Fruit fly (Drosophila melanogaster) whole organism, prepupa: ENCODE measurements around the gene CG44005.
A peak's percentile ranks its signal among the peaks of the same experiment; 100 is the strongest.

Experiments used
- Blimp-1 ChIP-seq: fragments of 200-800 bp; sonication (Bioruptor generic); optimal IDR thresholded peaks from 3 replicates; lab custom pipeline; 2017; ENCODE audit warnings: missing biosample characterization, missing genetic modification characterization, mild to moderate bottlenecking, moderate library complexity, missing genetic modification reagents
- CG11294 ChIP-seq: fragments of 200-800 bp; sonication (Bioruptor generic); IDR thresholded peaks from 2 replicates; pipeline ENCODE4 v1.3.6; 2022; ENCODE audit warnings: missing biosample characterization, missing genetic modification characterization
- CG11762 ChIP-seq: fragments of 200-800 bp; sonication (Bioruptor generic); optimal IDR thresholded peaks from 3 replicates; lab custom pipeline; 2016; ENCODE audit warnings: missing biosample characterization, missing genetic modification characterization; ENCODE audit not compliant: insufficient read depth
- CG11902 ChIP-seq: fragments of 200-800 bp; sonication (Bioruptor generic); optimal IDR thresholded peaks from 3 replicates; lab custom pipeline; 2016; ENCODE audit warnings: missing biosample characterization, missing genetic modification characterization
- CG15336 ChIP-seq: fragments of 200-800 bp; sonication (Bioruptor generic); IDR thresholded peaks from 2 replicates; pipeline ENCODE4 v1.3.6; 2022; ENCODE audit warnings: missing biosample characterization, missing genetic modification characterization
- CG1621 ChIP-seq: fragments of 200-800 bp; sonication (Bioruptor generic); optimal IDR thresholded peaks from 3 replicates; lab custom pipeline; 2018; ENCODE audit warnings: missing biosample characterization, mild to moderate bottlenecking, missing genetic modification characterization
- CG16779 ChIP-seq: fragments of 200-800 bp; sonication (Bioruptor generic); optimal IDR thresholded peaks from 3 replicates; lab custom pipeline; 2017; ENCODE audit warnings: missing biosample characterization, mild to moderate bottlenecking, missing genetic modification characterization
- CG3032 ChIP-seq: fragments of 200-800 bp; optimal IDR thresholded peaks from 2 replicates; lab custom pipeline; 2019; ENCODE audit warnings: missing biosample characterization, mild to moderate bottlenecking, missing genetic modification characterization, moderate library complexity
- CG34406 ChIP-seq: fragments of 200-800 bp; sonication (Bioruptor generic); optimal IDR thresholded peaks from 3 replicates; lab custom pipeline; 2016; ENCODE audit warnings: missing biosample characterization, missing genetic modification characterization
- CG3919 ChIP-seq: fragments of 200-800 bp; sonication (Bioruptor generic); optimal IDR thresholded peaks from 3 replicates; lab custom pipeline; 2016; ENCODE audit warnings: missing biosample characterization, missing genetic modification characterization
- CG4318 ChIP-seq: fragments of 200-800 bp; sonication (Bioruptor generic); optimal IDR thresholded peaks from 3 replicates; lab custom pipeline; 2017; ENCODE audit warnings: missing biosample characterization, mild to moderate bottlenecking, missing genetic modification characterization
- CG6276 ChIP-seq: fragments of 200-800 bp; sonication (Bioruptor generic); optimal IDR thresholded peaks from 2 replicates; lab custom pipeline; 2017; ENCODE audit warnings: missing biosample characterization, mild to moderate bottlenecking, missing genetic modification characterization
- CG6792 ChIP-seq: fragments of 200-800 bp; sonication (Bioruptor generic); optimal IDR thresholded peaks from 3 replicates; lab custom pipeline; 2016; ENCODE audit warnings: missing biosample characterization, missing genetic modification characterization
- CG6808 ChIP-seq: fragments of 200-800 bp; sonication (Bioruptor generic); optimal IDR thresholded peaks from 3 replicates; lab custom pipeline; 2017; ENCODE audit warnings: missing biosample characterization, missing genetic modification characterization, mild to moderate bottlenecking, moderate library complexity, missing genetic modification reagents
- CG6854 ChIP-seq: fragments of 200-800 bp; sonication (Bioruptor generic); optimal IDR thresholded peaks from 2 replicates; lab custom pipeline; 2017; ENCODE audit warnings: missing biosample characterization, mild to moderate bottlenecking, missing genetic modification characterization
- CG7368 ChIP-seq: fragments of 200-800 bp; sonication (Bioruptor generic); optimal IDR thresholded peaks from 3 replicates; lab custom pipeline; 2016; ENCODE audit warnings: missing biosample characterization, missing genetic modification characterization
- CG8119 ChIP-seq: fragments of 200-800 bp; sonication (Bioruptor generic); IDR thresholded peaks from 3 replicates; pipeline ENCODE4 v1.3.6; 2022; ENCODE audit warnings: missing biosample characterization, missing genetic modification characterization
- CG8319 ChIP-seq: fragments of 200-800 bp; sonication (Bioruptor generic); optimal IDR thresholded peaks from 3 replicates; lab custom pipeline; 2016; ENCODE audit warnings: missing biosample characterization, missing genetic modification characterization
- CG8632 ChIP-seq: fragments of 200-800 bp; sonication (Bioruptor generic); optimal IDR thresholded peaks from 3 replicates; lab custom pipeline; 2016; ENCODE audit warnings: missing biosample characterization, missing genetic modification characterization
- CG9139 ChIP-seq: fragments of 200-800 bp; sonication (Bioruptor generic); optimal IDR thresholded peaks from 3 replicates; lab custom pipeline; 2017; ENCODE audit warnings: missing biosample characterization, mild to moderate bottlenecking, missing genetic modification characterization
- Eip75B ChIP-seq: fragments of 200-800 bp; sonication (Bioruptor generic); optimal IDR thresholded peaks from 3 replicates; lab custom pipeline; 2016; ENCODE audit warnings: missing biosample characterization, missing genetic modification characterization
- Eip78C ChIP-seq: fragments of 200-800 bp; sonication (Bioruptor generic); peaks from one replicate; lab custom pipeline; 2016; ENCODE audit warnings: missing biosample characterization, missing genetic modification characterization
- Eip93F ChIP-seq: fragments of 200-800 bp; sonication (Bioruptor generic); optimal IDR thresholded peaks from 2 replicates; lab custom pipeline; 2016; ENCODE audit warnings: missing biosample characterization, mild to moderate bottlenecking, missing genetic modification characterization
- Ets96B ChIP-seq: fragments of 200-800 bp; optimal IDR thresholded peaks from 2 replicates; lab custom pipeline; 2019; ENCODE audit warnings: missing biosample characterization, mild to moderate bottlenecking, missing genetic modification characterization, moderate library complexity
- Gug ChIP-seq: fragments of 200-800 bp; sonication (Bioruptor generic); IDR thresholded peaks from 2 replicates; pipeline ENCODE4 v1.3.6; 2022; ENCODE audit warnings: missing biosample characterization, missing genetic modification characterization
- Hr4 ChIP-seq: fragments of 200-800 bp; sonication (Bioruptor generic); optimal IDR thresholded peaks from 3 replicates; lab custom pipeline; 2016; ENCODE audit warnings: missing biosample characterization, missing genetic modification characterization
- Lpt ChIP-seq: fragments of 200-800 bp; sonication (Bioruptor generic); optimal IDR thresholded peaks from 3 replicates; lab custom pipeline; 2016; ENCODE audit warnings: missing biosample characterization, missing genetic modification characterization
- Smox ChIP-seq: fragments of 200-800 bp; sonication (Bioruptor generic); optimal IDR thresholded peaks from 3 replicates; lab custom pipeline; 2016; ENCODE audit warnings: missing biosample characterization, missing genetic modification characterization
- Sox102F ChIP-seq: fragments of 200-800 bp; sonication (Bioruptor generic); optimal IDR thresholded peaks from 2 replicates; lab custom pipeline; 2016; ENCODE audit warnings: missing biosample characterization, mild to moderate bottlenecking, missing genetic modification characterization
- Sox14 ChIP-seq: fragments of 200-800 bp; sonication (Bioruptor generic); optimal IDR thresholded peaks from 3 replicates; lab custom pipeline; 2016; ENCODE audit warnings: missing biosample characterization, missing genetic modification characterization
- Sox15 ChIP-seq: fragments of 200-800 bp; sonication (Bioruptor generic); optimal IDR thresholded peaks from 3 replicates; lab custom pipeline; 2016; ENCODE audit warnings: missing biosample characterization, missing genetic modification characterization
- acj6 ChIP-seq: fragments of 200-800 bp; sonication (Bioruptor generic); optimal IDR thresholded peaks from 3 replicates; lab custom pipeline; 2016; ENCODE audit warnings: missing biosample characterization, missing genetic modification characterization
- cyc ChIP-seq: fragments of 200-800 bp; sonication (Bioruptor generic); optimal IDR thresholded peaks from 3 replicates; lab custom pipeline; 2016; ENCODE audit warnings: missing biosample characterization, missing genetic modification characterization
- esn ChIP-seq: fragments of 200-800 bp; sonication (Bioruptor generic); optimal IDR thresholded peaks from 2 replicates; lab custom pipeline; 2016; ENCODE audit warnings: missing biosample characterization, mild to moderate bottlenecking, missing genetic modification characterization, moderate library complexity
- fd59A ChIP-seq: fragments of 200-800 bp; sonication (Bioruptor generic); optimal IDR thresholded peaks from 2 replicates; lab custom pipeline; 2017; ENCODE audit warnings: missing biosample characterization, mild to moderate bottlenecking, missing genetic modification characterization, missing genetic modification reagents
- fkh ChIP-seq: fragments of 200-800 bp; sonication (Bioruptor generic); optimal IDR thresholded peaks from 3 replicates; lab custom pipeline; 2017; ENCODE audit warnings: missing biosample characterization, mild to moderate bottlenecking, missing genetic modification characterization, moderate library complexity
- lz ChIP-seq: fragments of 200-800 bp; sonication (Bioruptor generic); optimal IDR thresholded peaks from 3 replicates; lab custom pipeline; 2016; ENCODE audit warnings: missing biosample characterization, missing genetic modification characterization
- pdm3 ChIP-seq: fragments of 200-800 bp; sonication (Bioruptor generic); optimal IDR thresholded peaks from 3 replicates; lab custom pipeline; 2016; ENCODE audit warnings: missing biosample characterization, missing genetic modification characterization
- spab ChIP-seq: fragments of 200-800 bp; sonication (Bioruptor generic); optimal IDR thresholded peaks from 2 replicates; lab custom pipeline; 2017; ENCODE audit warnings: missing biosample characterization, mild to moderate bottlenecking, missing genetic modification characterization, missing genetic modification reagents
- ss ChIP-seq, 2 experiments: fragments of 200-800 bp; sonication (Bioruptor generic); optimal IDR thresholded peaks; 2 replicates in 1 of 2; 3 replicates in 1 of 2; lab custom pipeline; 2017 to 2018; ENCODE audit warnings: mild to moderate bottlenecking in 2 of 2, missing biosample characterization in 2 of 2, missing genetic modification characterization in 2 of 2, moderate library complexity in 1 of 2
- svp ChIP-seq: fragments of 200-800 bp; sonication (Bioruptor generic); peaks from one replicate; lab custom pipeline; 2016; ENCODE audit warnings: missing biosample characterization, missing genetic modification characterization
- topi ChIP-seq: fragments of 200-800 bp; sonication (Bioruptor generic); optimal IDR thresholded peaks from 3 replicates; lab custom pipeline; 2016; ENCODE audit warnings: missing biosample characterization, missing genetic modification characterization
- vri ChIP-seq: fragments of 200-800 bp; sonication (Bioruptor generic); optimal IDR thresholded peaks from 3 replicates; lab custom pipeline; 2016; ENCODE audit warnings: missing biosample characterization, mild to moderate bottlenecking, missing genetic modification characterization

Gene CG44005

DNA sequence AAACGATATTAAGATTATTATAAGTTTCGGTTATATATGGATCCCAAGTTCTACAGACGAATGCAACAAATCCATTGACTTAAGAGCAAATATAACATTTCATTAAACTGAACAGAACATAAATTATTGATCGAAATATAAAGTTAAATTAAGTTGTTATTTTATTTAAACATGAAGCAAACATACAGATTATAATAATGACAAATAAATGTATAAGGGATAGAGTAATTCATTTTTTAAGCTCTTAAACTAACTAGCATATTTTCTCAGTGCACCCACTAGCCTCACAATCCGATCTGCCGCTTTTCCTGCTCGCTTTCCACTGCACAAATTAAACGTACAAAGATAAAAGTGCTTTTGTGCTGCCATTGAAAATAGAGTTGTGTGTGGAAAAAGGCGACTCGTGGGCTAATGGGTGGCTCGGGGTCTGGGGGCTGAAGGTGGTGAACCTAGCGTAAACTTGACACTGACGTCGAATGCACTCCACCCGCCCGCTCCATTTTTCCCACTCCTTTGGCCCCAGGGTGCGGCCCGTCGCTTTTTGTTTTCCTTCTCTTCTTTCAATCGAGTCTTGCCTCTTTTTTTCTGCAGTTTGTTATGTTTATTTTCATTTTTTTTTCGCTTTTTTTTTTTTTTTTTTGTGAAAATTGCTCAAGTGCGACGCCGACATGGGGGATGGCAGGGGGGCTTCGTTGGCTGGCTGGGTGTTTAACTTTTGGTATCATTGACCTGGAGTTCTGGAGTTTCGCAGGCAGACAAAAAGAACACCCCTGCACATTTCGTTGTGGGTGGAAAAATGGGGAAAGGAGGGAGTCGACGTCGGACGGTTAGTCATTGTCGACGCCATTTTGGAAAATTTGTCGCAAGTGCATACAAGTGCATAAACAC, 7.9 kb upstream of the CG44005 start (continued):
- peak; percentile 73 for TF ChIP-seq Hr4 (GFP tag; lab: Kevin White, UChicago)
- TF ChIP-seq CG8319: no peak
- no peak for TF ChIP-seq CG11902 (GFP tag; lab: Kevin White, UChicago)
- TF ChIP-seq Eip75B (GFP tag; lab: Kevin White, UChicago): peak; percentile 37
- TF ChIP-seq esn (GFP tag; lab: Kevin White, UChicago): peak; percentile 18
- TF ChIP-seq CG3032 (tag; lab: Kevin White, UChicago): peak; percentile 78
- TF ChIP-seq svp (GFP tag; lab: Kevin White, UChicago): peak; percentile 51
- TF ChIP-seq Smox (GFP tag; lab: Kevin White, UChicago): no peak
- TF ChIP-seq Sox15 (GFP tag; lab: Kevin White, UChicago): no peak
- TF ChIP-seq Blimp-1 (GFP tag; lab: Kevin White, UChicago): no peak

DNA sequence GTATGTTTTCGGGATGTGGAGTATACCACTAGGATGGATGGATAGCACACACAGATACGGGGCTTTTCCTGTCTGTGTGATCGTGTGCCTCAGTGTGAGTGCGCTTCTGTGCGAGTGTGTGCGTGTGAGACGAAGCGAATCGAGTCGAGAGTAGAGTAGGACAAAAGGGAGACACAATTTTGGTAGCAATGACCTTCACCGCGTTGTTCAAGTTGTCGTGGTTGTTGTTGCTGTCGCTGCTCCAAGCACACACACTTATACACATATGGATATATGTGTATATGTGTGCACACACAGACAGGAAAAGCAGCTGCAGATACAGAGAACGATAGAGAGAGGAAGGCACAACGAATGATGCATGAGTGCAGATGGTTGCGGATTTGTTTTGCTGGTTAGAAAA, 7.2 kb upstream of the CG44005 start:
- TF ChIP-seq svp (GFP tag; lab: Kevin White, UChicago): no peak
- no peak for TF ChIP-seq lz (GFP tag; lab: Kevin White, UChicago)
- no peak for TF ChIP-seq pdm3 (GFP tag; lab: Kevin White, UChicago)
- TF ChIP-seq, all 60 proteins: peak for 0

DNA sequence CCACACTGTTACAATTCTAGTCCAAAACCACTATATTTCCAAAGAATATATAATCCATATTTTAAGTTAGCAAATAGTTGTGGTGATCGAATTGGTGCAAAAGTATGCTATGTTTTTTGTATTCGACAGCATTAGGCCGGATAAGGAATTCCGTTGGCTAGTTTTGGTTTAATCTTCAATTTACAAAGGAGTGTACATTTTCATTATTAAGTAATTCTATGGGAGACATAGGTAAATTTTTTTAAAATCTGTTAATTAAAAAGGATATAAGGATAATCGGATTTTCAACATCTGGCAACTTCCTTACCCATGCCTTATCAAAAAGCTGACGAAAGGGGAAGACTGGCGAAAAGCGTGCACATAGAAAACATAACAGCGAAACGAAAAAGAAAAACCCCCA, 6.7 kb upstream of the CG44005 start:
- TF ChIP-seq CG6854 (GFP tag; lab: Kevin White, UChicago) (no peak), Ets96B (tag; lab: Kevin White, UChicago) (peak; percentile 46), ss (GFP tag; optimal IDR thresholded peaks at IDR 0.05; lab: Kevin White, UChicago) (peak in 1 of 2 experiments; percentile 60), pdm3 (GFP tag; lab: Kevin White, UChicago) (peak; percentile 59), svp (GFP tag; lab: Kevin White, UChicago) (peak; percentile 60), Sox14 (peak; percentile 74), topi (GFP tag; lab: Kevin White, UChicago) (peak; percentile 0), CG8119 (GFP tag; lab: Robert Waterston, UW) (peak; percentile 79), CG1621 (tag; lab: Kevin White, UChicago) (peak; percentile 30), CG6808 (GFP tag; lab: Kevin White, UChicago) (peak; percentile 77), Eip93F (GFP tag; lab: Kevin White, UChicago) (no peak), Sox15 (GFP tag; lab: Kevin White, UChicago) (peak; percentile 12), CG11294 (GFP tag; lab: Robert Waterston, UW) (no peak; the same call in 1 of the 2 replicates), fd59A (GFP tag; lab: Kevin White, UChicago) (peak; percentile 76), CG11902 (GFP tag; lab: Kevin White, UChicago) (no peak), lz (GFP tag; lab: Kevin White, UChicago) (no peak), vri (GFP tag; lab: Kevin White, UChicago) (no peak), CG7368 (GFP tag; lab: Kevin White, UChicago) (no peak), CG15336 (GFP tag; lab: Robert Waterston, UW) (peak; percentile 81), CG8632 (GFP tag; lab: Kevin White, UChicago) (peak; percentile 31), Smox (GFP tag; lab: Kevin White, UChicago) (no peak), CG3919 (GFP tag; lab: Kevin White, UChicago) (peak; percentile 43), CG6276 (GFP tag; lab: Kevin White, UChicago) (peak; percentile 54), Lpt (GFP tag; lab: Kevin White, UChicago) (no peak), Sox102F (GFP tag; lab: Kevin White, UChicago) (peak; percentile 10), CG11762 (peak; percentile 26), CG4318 (peak; percentile 70), Hr4 (GFP tag; lab: Kevin White, UChicago) (peak; percentile 65), cyc (GFP tag; lab: Kevin White, UChicago) (peak; percentile 12), CG6792 (GFP tag; lab: Kevin White, UChicago) (no peak), fkh (GFP tag; lab: Kevin White, UChicago) (no peak), Gug (GFP tag; lab: Robert Waterston, UW) (peak; percentile 36; the same call in 1 of the 2 replicates), CG16779 (tag; lab: Kevin White, UChicago) (peak; percentile 33), Eip78C (GFP tag; lab: Kevin White, UChicago) (peak; percentile 92), Eip75B (GFP tag; lab: Kevin White, UChicago) (peak; percentile 21), CG9139 (GFP tag; lab: Kevin White, UChicago) (no peak), CG8319 (no peak), CG3032 (tag; lab: Kevin White, UChicago) (peak; percentile 70), CG34406 (GFP tag; lab: Kevin White, UChicago) (peak; percentile 8), acj6 (GFP tag; lab: Kevin White, UChicago) (peak; percentile 63), spab (peak; percentile 56)
